Fruit fly (Drosophila melanogaster): ENCODE data around the gene CG46435.

DNA sequence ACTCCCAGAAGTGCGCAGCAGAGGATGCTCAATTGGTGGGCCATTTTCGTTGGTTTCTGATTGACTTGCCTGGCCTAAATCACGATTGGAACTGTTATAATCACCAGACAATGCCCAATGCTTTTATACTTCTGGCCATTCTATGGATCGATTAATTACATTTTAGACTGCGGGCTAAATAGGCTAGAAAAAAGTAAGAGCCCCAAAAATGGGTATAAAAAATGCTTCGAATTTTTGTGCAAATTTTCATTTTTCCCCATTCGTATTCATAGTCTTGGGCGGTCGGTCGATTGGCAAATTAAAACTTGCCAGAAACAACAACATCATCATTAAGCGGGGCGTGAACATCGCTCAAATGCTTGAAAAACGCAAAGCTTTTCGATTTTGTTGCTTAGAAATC is 26.7 kb upstream of the CG46435 start, which contains the start of gene Cpr76Ba:
- TF ChIP-seq CG4496 (GFP tag; IDR thresholded peaks at IDR 0.05): no peak
- TF ChIP-seq EcR (GFP tag; optimal IDR thresholded peaks at IDR 0.05): no peak
- TF ChIP-seq Pif1A (GFP tag; optimal IDR thresholded peaks at IDR 0.05): no peak

All from whole organism, pupa.